Fruit fly (Drosophila melanogaster) whole organism, prepupa: ENCODE measurements around the gene fit.

ENCODE experiments used
- Blimp-1 ChIP-seq: fragments of 200-800 bp; sonication (Bioruptor generic); optimal IDR thresholded peaks from 3 replicates; lab custom pipeline; 2017; ENCODE audit warnings: missing biosample characterization, missing genetic modification characterization, mild to moderate bottlenecking, moderate library complexity, missing genetic modification reagents
- CG10631 ChIP-seq: fragments of 200-800 bp; sonication (Bioruptor generic); optimal IDR thresholded peaks from 2 replicates; lab custom pipeline; 2016; ENCODE audit warnings: missing biosample characterization, missing genetic modification characterization
- CG10669 ChIP-seq: fragments of 200-800 bp; sonication (Bioruptor generic); optimal IDR thresholded peaks from 3 replicates; lab custom pipeline; 2018; ENCODE audit warnings: missing biosample characterization, mild to moderate bottlenecking, missing genetic modification characterization, moderate library complexity
- CG11294 ChIP-seq: fragments of 200-800 bp; sonication (Bioruptor generic); IDR thresholded peaks from 2 replicates; pipeline ENCODE4 v1.3.6; 2022; ENCODE audit warnings: missing biosample characterization, missing genetic modification characterization
- CG11762 ChIP-seq: fragments of 200-800 bp; sonication (Bioruptor generic); optimal IDR thresholded peaks from 3 replicates; lab custom pipeline; 2016; ENCODE audit warnings: missing biosample characterization, missing genetic modification characterization; ENCODE audit not compliant: insufficient read depth
- CG11902 ChIP-seq: fragments of 200-800 bp; sonication (Bioruptor generic); optimal IDR thresholded peaks from 3 replicates; lab custom pipeline; 2016; ENCODE audit warnings: missing biosample characterization, missing genetic modification characterization
- CG15336 ChIP-seq: fragments of 200-800 bp; sonication (Bioruptor generic); IDR thresholded peaks from 2 replicates; pipeline ENCODE4 v1.3.6; 2022; ENCODE audit warnings: missing biosample characterization, missing genetic modification characterization
- CG1621 ChIP-seq: fragments of 200-800 bp; sonication (Bioruptor generic); optimal IDR thresholded peaks from 3 replicates; lab custom pipeline; 2018; ENCODE audit warnings: missing biosample characterization, mild to moderate bottlenecking, missing genetic modification characterization
- CG16779 ChIP-seq: fragments of 200-800 bp; sonication (Bioruptor generic); optimal IDR thresholded peaks from 3 replicates; lab custom pipeline; 2017; ENCODE audit warnings: missing biosample characterization, mild to moderate bottlenecking, missing genetic modification characterization
- CG3032 ChIP-seq: fragments of 200-800 bp; optimal IDR thresholded peaks from 2 replicates; lab custom pipeline; 2019; ENCODE audit warnings: missing biosample characterization, mild to moderate bottlenecking, missing genetic modification characterization, moderate library complexity
- CG31627 ChIP-seq: fragments of 200-800 bp; sonication (Bioruptor generic); optimal IDR thresholded peaks from 3 replicates; lab custom pipeline; 2016; ENCODE audit warnings: missing biosample characterization, missing genetic modification characterization
- CG32006 ChIP-seq: fragments of 200-800 bp; sonication (Bioruptor generic); optimal IDR thresholded peaks from 3 replicates; lab custom pipeline; 2017; ENCODE audit warnings: missing biosample characterization, mild to moderate bottlenecking, missing genetic modification characterization
- CG34406 ChIP-seq: fragments of 200-800 bp; sonication (Bioruptor generic); optimal IDR thresholded peaks from 3 replicates; lab custom pipeline; 2016; ENCODE audit warnings: missing biosample characterization, missing genetic modification characterization
- CG3919 ChIP-seq: fragments of 200-800 bp; sonication (Bioruptor generic); optimal IDR thresholded peaks from 3 replicates; lab custom pipeline; 2016; ENCODE audit warnings: missing biosample characterization, missing genetic modification characterization
- CG4318 ChIP-seq: fragments of 200-800 bp; sonication (Bioruptor generic); optimal IDR thresholded peaks from 3 replicates; lab custom pipeline; 2017; ENCODE audit warnings: missing biosample characterization, mild to moderate bottlenecking, missing genetic modification characterization
- CG6163 ChIP-seq: fragments of 200-800 bp; sonication (Bioruptor generic); IDR thresholded peaks from 3 replicates; pipeline ENCODE4 v1.3.6; 2022; ENCODE audit warnings: missing biosample characterization, missing genetic modification characterization
- CG6276 ChIP-seq: fragments of 200-800 bp; sonication (Bioruptor generic); optimal IDR thresholded peaks from 2 replicates; lab custom pipeline; 2017; ENCODE audit warnings: missing biosample characterization, mild to moderate bottlenecking, missing genetic modification characterization
- CG6808 ChIP-seq: fragments of 200-800 bp; sonication (Bioruptor generic); optimal IDR thresholded peaks from 3 replicates; lab custom pipeline; 2017; ENCODE audit warnings: missing biosample characterization, missing genetic modification characterization, mild to moderate bottlenecking, moderate library complexity, missing genetic modification reagents
- CG6854 ChIP-seq: fragments of 200-800 bp; sonication (Bioruptor generic); optimal IDR thresholded peaks from 2 replicates; lab custom pipeline; 2017; ENCODE audit warnings: missing biosample characterization, mild to moderate bottlenecking, missing genetic modification characterization
- CG7368 ChIP-seq: fragments of 200-800 bp; sonication (Bioruptor generic); optimal IDR thresholded peaks from 3 replicates; lab custom pipeline; 2016; ENCODE audit warnings: missing biosample characterization, missing genetic modification characterization
- CG8119 ChIP-seq: fragments of 200-800 bp; sonication (Bioruptor generic); IDR thresholded peaks from 3 replicates; pipeline ENCODE4 v1.3.6; 2022; ENCODE audit warnings: missing biosample characterization, missing genetic modification characterization
- CG8632 ChIP-seq: fragments of 200-800 bp; sonication (Bioruptor generic); optimal IDR thresholded peaks from 3 replicates; lab custom pipeline; 2016; ENCODE audit warnings: missing biosample characterization, missing genetic modification characterization
- CG9139 ChIP-seq: fragments of 200-800 bp; sonication (Bioruptor generic); optimal IDR thresholded peaks from 3 replicates; lab custom pipeline; 2017; ENCODE audit warnings: missing biosample characterization, mild to moderate bottlenecking, missing genetic modification characterization
- Eip75B ChIP-seq: fragments of 200-800 bp; sonication (Bioruptor generic); optimal IDR thresholded peaks from 3 replicates; lab custom pipeline; 2016; ENCODE audit warnings: missing biosample characterization, missing genetic modification characterization
- Eip78C ChIP-seq: fragments of 200-800 bp; sonication (Bioruptor generic); peaks from one replicate; lab custom pipeline; 2016; ENCODE audit warnings: missing biosample characterization, missing genetic modification characterization
- Eip93F ChIP-seq: fragments of 200-800 bp; sonication (Bioruptor generic); optimal IDR thresholded peaks from 2 replicates; lab custom pipeline; 2016; ENCODE audit warnings: missing biosample characterization, mild to moderate bottlenecking, missing genetic modification characterization
- Ets21C ChIP-seq: fragments of 200-800 bp; sonication (Bioruptor generic); optimal IDR thresholded peaks from 3 replicates; lab custom pipeline; 2016; ENCODE audit warnings: missing biosample characterization, missing genetic modification characterization
- Ets96B ChIP-seq: fragments of 200-800 bp; optimal IDR thresholded peaks from 2 replicates; lab custom pipeline; 2019; ENCODE audit warnings: missing biosample characterization, mild to moderate bottlenecking, missing genetic modification characterization, moderate library complexity
- Gug ChIP-seq: fragments of 200-800 bp; sonication (Bioruptor generic); IDR thresholded peaks from 2 replicates; pipeline ENCODE4 v1.3.6; 2022; ENCODE audit warnings: missing biosample characterization, missing genetic modification characterization
- Hr38 ChIP-seq: sonication (Bioruptor generic); optimal IDR thresholded peaks from 2 replicates; lab custom pipeline; 2016; ENCODE audit warnings: missing biosample characterization, missing genetic modification characterization
- Hr39 ChIP-seq: fragments of 200-800 bp; sonication (Bioruptor generic); optimal IDR thresholded peaks from 2 replicates; lab custom pipeline; 2016; ENCODE audit warnings: missing biosample characterization, missing genetic modification characterization
- Hr4 ChIP-seq: fragments of 200-800 bp; sonication (Bioruptor generic); optimal IDR thresholded peaks from 3 replicates; lab custom pipeline; 2016; ENCODE audit warnings: missing biosample characterization, missing genetic modification characterization
- OdsH ChIP-seq: fragments of 200-800 bp; sonication (Bioruptor generic); optimal IDR thresholded peaks from 3 replicates; lab custom pipeline; 2016; ENCODE audit warnings: missing biosample characterization, missing genetic modification characterization
- Smox ChIP-seq: fragments of 200-800 bp; sonication (Bioruptor generic); optimal IDR thresholded peaks from 3 replicates; lab custom pipeline; 2016; ENCODE audit warnings: missing biosample characterization, missing genetic modification characterization
- Sox102F ChIP-seq: fragments of 200-800 bp; sonication (Bioruptor generic); optimal IDR thresholded peaks from 2 replicates; lab custom pipeline; 2016; ENCODE audit warnings: missing biosample characterization, mild to moderate bottlenecking, missing genetic modification characterization
- Sox14 ChIP-seq: fragments of 200-800 bp; sonication (Bioruptor generic); optimal IDR thresholded peaks from 3 replicates; lab custom pipeline; 2016; ENCODE audit warnings: missing biosample characterization, missing genetic modification characterization
- Sox15 ChIP-seq: fragments of 200-800 bp; sonication (Bioruptor generic); optimal IDR thresholded peaks from 3 replicates; lab custom pipeline; 2016; ENCODE audit warnings: missing biosample characterization, missing genetic modification characterization
- achi ChIP-seq: fragments of 200-800 bp; sonication (Bioruptor generic); optimal IDR thresholded peaks from 3 replicates; lab custom pipeline; 2016; ENCODE audit warnings: missing biosample characterization, missing genetic modification characterization
- acj6 ChIP-seq: fragments of 200-800 bp; sonication (Bioruptor generic); optimal IDR thresholded peaks from 3 replicates; lab custom pipeline; 2016; ENCODE audit warnings: missing biosample characterization, missing genetic modification characterization
- dsx ChIP-seq: fragments of 200-800 bp; optimal IDR thresholded peaks from 3 replicates; lab custom pipeline; 2019; ENCODE audit warnings: missing biosample characterization, mild to moderate bottlenecking, missing genetic modification characterization, moderate library complexity; ENCODE audit not compliant: poor library complexity, severe bottlenecking
- eg ChIP-seq: fragments of 200-800 bp; sonication (Bioruptor generic); IDR thresholded peaks from 3 replicates; pipeline ENCODE4 v1.3.6; 2022; ENCODE audit warnings: missing biosample characterization, missing genetic modification characterization
- esn ChIP-seq: fragments of 200-800 bp; sonication (Bioruptor generic); optimal IDR thresholded peaks from 2 replicates; lab custom pipeline; 2016; ENCODE audit warnings: missing biosample characterization, mild to moderate bottlenecking, missing genetic modification characterization, moderate library complexity
- fd59A ChIP-seq: fragments of 200-800 bp; sonication (Bioruptor generic); optimal IDR thresholded peaks from 2 replicates; lab custom pipeline; 2017; ENCODE audit warnings: missing biosample characterization, mild to moderate bottlenecking, missing genetic modification characterization, missing genetic modification reagents
- fd85E ChIP-seq: fragments of 200-800 bp; sonication (Bioruptor generic); optimal IDR thresholded peaks from 3 replicates; lab custom pipeline; 2016; ENCODE audit warnings: missing biosample characterization, missing genetic modification characterization
- lz ChIP-seq: fragments of 200-800 bp; sonication (Bioruptor generic); optimal IDR thresholded peaks from 3 replicates; lab custom pipeline; 2016; ENCODE audit warnings: missing biosample characterization, missing genetic modification characterization
- pdm3 ChIP-seq: fragments of 200-800 bp; sonication (Bioruptor generic); optimal IDR thresholded peaks from 3 replicates; lab custom pipeline; 2016; ENCODE audit warnings: missing biosample characterization, missing genetic modification characterization
- salr ChIP-seq, 2 experiments: fragments of 200-800 bp; sonication (Bioruptor generic); optimal IDR thresholded peaks; 3 replicates each; lab custom pipeline; 2016 to 2018; ENCODE audit warnings: missing biosample characterization in 2 of 2, missing genetic modification characterization in 2 of 2, mild to moderate bottlenecking in 1 of 2
- svp ChIP-seq: fragments of 200-800 bp; sonication (Bioruptor generic); peaks from one replicate; lab custom pipeline; 2016; ENCODE audit warnings: missing biosample characterization, missing genetic modification characterization

Gene fit

DNA sequence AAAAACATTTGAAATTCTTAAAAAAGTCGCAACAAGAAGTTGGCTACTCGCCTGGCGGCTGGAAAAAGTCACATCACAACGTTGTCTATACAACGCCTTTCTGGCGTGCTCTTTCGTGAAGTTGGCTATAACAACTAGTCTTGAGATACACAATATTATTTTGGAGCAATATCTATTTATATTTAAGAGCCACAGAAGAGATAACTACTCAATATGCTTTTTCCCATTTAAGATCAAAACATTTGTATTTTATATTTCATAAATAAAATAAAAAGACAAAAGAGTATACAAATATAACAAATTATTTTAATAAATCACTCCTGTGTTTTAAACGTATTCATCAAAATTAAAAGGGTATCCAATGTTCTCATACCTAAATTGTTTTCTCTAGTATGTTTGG lies 22.6 kb upstream of the fit start:
- TF ChIP-seq Ets96B (tag; lab: Kevin White, UChicago) (no peak), Eip78C (GFP tag; lab: Kevin White, UChicago) (peak; percentile 33), CG32006 (GFP tag; lab: Kevin White, UChicago) (peak; percentile 52), CG10631 (GFP tag; lab: Kevin White, UChicago) (peak; percentile 6), Eip75B (GFP tag; lab: Kevin White, UChicago) (no peak), Smox (GFP tag; lab: Kevin White, UChicago) (no peak), CG6854 (GFP tag; lab: Kevin White, UChicago) (no peak), OdsH (GFP tag; lab: Kevin White, UChicago) (no peak), Gug (no peak), CG6808 (GFP tag; lab: Kevin White, UChicago) (no peak), achi (peak; percentile 10), CG8632 (GFP tag; lab: Kevin White, UChicago) (no peak), acj6 (GFP tag; lab: Kevin White, UChicago) (no peak), Hr38 (no peak), CG9139 (no peak), fd85E (GFP tag; lab: Kevin White, UChicago) (no peak), eg (GFP tag; lab: Robert Waterston, UW) (no peak), CG8119 (GFP tag; lab: Robert Waterston, UW) (peak; percentile 46; the same call in 2 of the 3 replicates), salr (GFP tag; optimal IDR thresholded peaks at IDR 0.05; lab: Kevin White, UChicago) (peak in 1 of 2 experiments; percentile 23), Hr4 (no peak), svp (GFP tag; lab: Kevin White, UChicago) (no peak), CG15336 (GFP tag; lab: Robert Waterston, UW) (no peak), pdm3 (GFP tag; lab: Kevin White, UChicago) (no peak), CG1621 (tag; lab: Kevin White, UChicago) (no peak), CG11294 (GFP tag; lab: Robert Waterston, UW) (no peak), CG11902 (no peak)

dm6 chr3R:21905615-21906014 lies 21.4 kb upstream of the fit start:
- TF ChIP-seq CG6854 (GFP tag; lab: Kevin White, UChicago), result peak; percentile 67
- TF ChIP-seq Eip75B (GFP tag; lab: Kevin White, UChicago), result peak; percentile 84
- peak; percentile 44 for TF ChIP-seq CG11902
- peak; percentile 69 to 91 for TF ChIP-seq salr (GFP tag; optimal IDR thresholded peaks at IDR 0.05; lab: Kevin White, UChicago)
- TF ChIP-seq Smox (GFP tag; lab: Kevin White, UChicago), result peak; percentile 65
- peak; percentile 89 for TF ChIP-seq CG3032
- TF ChIP-seq dsx (GFP tag; lab: Kevin White, UChicago), result peak; percentile 88
- TF ChIP-seq CG9139, result peak; percentile 81
- peak; percentile 58 for TF ChIP-seq CG31627 (GFP tag; lab: Kevin White, UChicago)
- TF ChIP-seq Gug, result peak; percentile 88
- peak; percentile 82 for TF ChIP-seq CG10669 (GFP tag; lab: Kevin White, UChicago)
- peak; percentile 80 for TF ChIP-seq CG34406 (GFP tag; lab: Kevin White, UChicago)
- peak; percentile 82 for TF ChIP-seq Sox14 (GFP tag; lab: Kevin White, UChicago)
- TF ChIP-seq pdm3 (GFP tag; lab: Kevin White, UChicago), result peak; percentile 82
- TF ChIP-seq esn (GFP tag; lab: Kevin White, UChicago), result peak; percentile 79
- peak; percentile 87 for TF ChIP-seq CG4318
- TF ChIP-seq OdsH (GFP tag; lab: Kevin White, UChicago), result peak; percentile 88
- peak; percentile 83 for TF ChIP-seq fd59A (GFP tag; lab: Kevin White, UChicago)
- no peak for TF ChIP-seq Eip93F (GFP tag; lab: Kevin White, UChicago)
- TF ChIP-seq Ets96B (tag; lab: Kevin White, UChicago), result peak; percentile 91
- TF ChIP-seq achi, result peak; percentile 88
- TF ChIP-seq fd85E (GFP tag; lab: Kevin White, UChicago), result no peak
- TF ChIP-seq CG6276 (GFP tag; lab: Kevin White, UChicago), result peak; percentile 82
- peak; percentile 64 for TF ChIP-seq lz (GFP tag; lab: Kevin White, UChicago)
- TF ChIP-seq Hr4, result peak; percentile 90
- peak; percentile 43 for TF ChIP-seq Hr39 (GFP tag; lab: Kevin White, UChicago)
- TF ChIP-seq Blimp-1 (GFP tag; lab: Kevin White, UChicago), result peak; percentile 46
- peak; percentile 69 for TF ChIP-seq CG11762 (GFP tag; lab: Kevin White, UChicago)
- peak; percentile 72 for TF ChIP-seq Sox102F (GFP tag; lab: Kevin White, UChicago)
- peak; percentile 43 for TF ChIP-seq Sox15
- TF ChIP-seq Ets21C, result peak; percentile 30
- TF ChIP-seq CG7368, result peak; percentile 6
- no peak for TF ChIP-seq Hr38
- TF ChIP-seq CG6808 (GFP tag; lab: Kevin White, UChicago), result peak; percentile 84
- peak; percentile 72 for TF ChIP-seq CG8632 (GFP tag; lab: Kevin White, UChicago)
- peak; percentile 94 for TF ChIP-seq CG6163 (GFP tag; lab: Robert Waterston, UW)
- TF ChIP-seq CG3919, result peak; percentile 87
- peak; percentile 69 for TF ChIP-seq CG16779 (tag; lab: Kevin White, UChicago)
